ENCODE assay signal across 1 worm cellular context in genomic region chrII:155904-156303, ce11.
TF ChIP-seq lines count a peak whose summit lies in the region.

TSS of gene mrpl-28 (minus strand) at chrII:156009.

TF ChIP-seq in whole organism, L4 larva, 104 proteins besides CTCF, POLR2A, EP300 and RAD21 (continued from another document):
- TF ChIP-seq dve-1 (tag; optimal IDR thresholded peaks at IDR 0.05; lab: Kevin White, UChicago; ENCODE audit: insufficient read depth) (peak; percentile 92), daf-8 (GFP tag; IDR thresholded peaks at IDR 0.05; lab: Robert Waterston, UW) (no peak), Y75B8A.6 (GFP tag; IDR thresholded peaks at IDR 0.05; lab: Robert Waterston, UW) (no peak), sdz-12 (GFP tag; optimal IDR thresholded peaks at IDR 0.05; lab: Kevin White, UChicago) (no peak), nhr-102 (tag; optimal IDR thresholded peaks at IDR 0.05; lab: Kevin White, UChicago) (peak; percentile 74), nhr-48 (tag; optimal IDR thresholded peaks at IDR 0.05; lab: Kevin White, UChicago) (peak; percentile 47), ces-1 (GFP tag; optimal IDR thresholded peaks at IDR 0.05; lab: Kevin White, UChicago) (peak; percentile 19), skn-1 (tag; optimal IDR thresholded peaks at IDR 0.05; lab: Kevin White, UChicago) (no peak), nhr-111 (GFP tag; optimal IDR thresholded peaks at IDR 0.05; lab: Kevin White, UChicago) (no peak), ztf-11 (tag; optimal IDR thresholded peaks at IDR 0.05; lab: Kevin White, UChicago) (no peak), hlh-11 (tag; optimal IDR thresholded peaks at IDR 0.05; lab: Kevin White, UChicago) (peak; percentile 81), gei-8 (GFP tag; optimal IDR thresholded peaks at IDR 0.05; lab: Kevin White, UChicago) (no peak), snpc-1.2 (GFP tag; IDR thresholded peaks at IDR 0.05; lab: Robert Waterston, UW) (0 out of 2 replicates have a peak, but pooled peaks have one; percentile 16), ceh-82 (tag; optimal IDR thresholded peaks at IDR 0.05; lab: Kevin White, UChicago) (no peak), F26F4.8 (GFP tag; conservative IDR thresholded peaks at IDR 0.05; lab: Robert Waterston, UW) (no peak), mep-1 (tag; optimal IDR thresholded peaks at IDR 0.05; lab: Kevin White, UChicago) (peak; percentile 89), rbr-2 (tag; optimal IDR thresholded peaks at IDR 0.05; lab: Kevin White, UChicago) (peak; percentile 90), zip-2 (tag; optimal IDR thresholded peaks at IDR 0.05; lab: Kevin White, UChicago) (no peak), lin-38 (GFP tag; IDR thresholded peaks at IDR 0.05; lab: Robert Waterston, UW) (peak; percentile 99), nhr-42 (GFP tag; IDR thresholded peaks at IDR 0.05; lab: Robert Waterston, UW) (peak; percentile 53; the same call in 1 of the 2 replicates), lim-7 (GFP tag; IDR thresholded peaks at IDR 0.05; lab: Robert Waterston, UW) (no peak), ZK337.2 (GFP tag; IDR thresholded peaks at IDR 0.05; lab: Robert Waterston, UW) (peak; percentile 55; the same call in 1 of the 2 replicates), unc-62 (GFP tag; optimal IDR thresholded peaks at IDR 0.05 in 1 of 2; lab: Kevin White, UChicago) (peak in 1 of 2 experiments; percentile 93), unc-62 (tag; optimal IDR thresholded peaks at IDR 0.05; lab: Kevin White, UChicago) (no peak), dmd-8 (GFP tag; IDR thresholded peaks at IDR 0.05; lab: Robert Waterston, UW) (no peak), daf-12 (tag; optimal IDR thresholded peaks at IDR 0.05; lab: Kevin White, UChicago) (no peak), vab-7 (GFP tag; IDR thresholded peaks at IDR 0.05; lab: Robert Waterston, UW) (0 out of 2 replicates have a peak, but pooled peaks have one; percentile 19), hlh-30 (tag; optimal IDR thresholded peaks at IDR 0.05; lab: Kevin White, UChicago; ENCODE audit: insufficient read depth) (peak; percentile 81)
TF ChIP-seq in whole organism, L4 larva: peak in this region for 56.
